Worm (Caenorhabditis elegans) whole organism, L4/young adult: ENCODE measurements around the gene hpa-1.

Experiments used
- W03F9.2 ChIP-seq: fragments of 150-350 bp; optimal IDR thresholded peaks from 2 replicates; lab custom pipeline; 2014; ENCODE audit warnings: missing biosample characterization, missing genetic modification characterization
- dao-5 ChIP-seq: sonication (generic microtip); optimal IDR thresholded peaks from 2 replicates; lab custom pipeline; 2016; ENCODE audit warnings: missing genotype, missing genetic modification characterization, moderate library complexity, missing compliant biosample characterization
- him-1 ChIP-seq: sonication (generic microtip); optimal IDR thresholded peaks from 2 replicates; lab custom pipeline; 2016; ENCODE audit warnings: missing genotype, missing genetic modification reagents, missing genetic modification characterization, missing compliant biosample characterization

- TF ChIP-seq dao-5 (tag; lab: Kevin White, UChicago) (no peak), W03F9.2 (tag; lab: Kevin White, UChicago) (no peak), him-1 (tag; lab: Kevin White, UChicago) (no peak)
Observed at ce11 chrIV:16280614-16281013, 47.7 kb upstream of the hpa-1 start, which contains the start of gene clec-191.
